Fruit fly (Drosophila melanogaster): ENCODE measurements around the gene CG31709.

CG31709 gene

dm6 chr2L:9585942-9586341, 6.5 kb upstream of the CG31709 start (continued):
- TF ChIP-seq salm (tag; optimal IDR thresholded peaks at IDR 0.05) (no peak), Abd-B (GFP tag; optimal IDR thresholded peaks at IDR 0.05) (no peak), dimm (GFP tag; IDR thresholded peaks at IDR 0.05) (no peak), chn (GFP tag; optimal IDR thresholded peaks at IDR 0.05) (no peak), CG2678 (tag; optimal IDR thresholded peaks at IDR 0.05) (no peak), croc (GFP tag; conservative IDR thresholded peaks at IDR 0.05) (no peak), Ets65A (GFP tag) (no peak), CG3065 (GFP tag; optimal IDR thresholded peaks at IDR 0.05) (no peak), bab2 (GFP tag; optimal IDR thresholded peaks at IDR 0.05) (no peak), Xrp1 (GFP tag; IDR thresholded peaks at IDR 0.05) (peak; percentile 73), CG6175 (GFP tag; IDR thresholded peaks at IDR 0.05) (no peak), D (optimal IDR thresholded peaks at IDR 0.05) (no peak), D (GFP tag; optimal IDR thresholded peaks at IDR 0.05) (peak; percentile 21), CG32772 (GFP tag; IDR thresholded peaks at IDR 0.05) (peak; percentile 32; the same call in 1 of the 2 replicates), gfzf (GFP tag; optimal IDR thresholded peaks at IDR 0.05) (no peak), CrebB (tag; optimal IDR thresholded peaks at IDR 0.05) (no peak), CoRest (tag; optimal IDR thresholded peaks at IDR 0.05) (peak; percentile 8), vvl (GFP tag; IDR thresholded peaks at IDR 0.05) (peak; percentile 74), stc (GFP tag; IDR thresholded peaks at IDR 0.05) (0 out of 2 replicates have a peak, but pooled peaks have one; percentile 13), CG13287 (GFP tag; IDR thresholded peaks at IDR 0.05; ENCODE audit: partially characterized antibody) (no peak), fd64A (GFP tag; optimal IDR thresholded peaks at IDR 0.05) (no peak), gt (GFP tag; IDR thresholded peaks at IDR 0.05) (no peak), CG43689 (GFP tag; IDR thresholded peaks at IDR 0.05) (no peak), h (optimal IDR thresholded peaks at IDR 0.05) (no peak), CG31441 (GFP tag; IDR thresholded peaks at IDR 0.05) (peak; percentile 62), grau (tag; optimal IDR thresholded peaks at IDR 0.05) (no peak), Sox100B (GFP tag; optimal IDR thresholded peaks at IDR 0.05) (peak; percentile 25), wdn (GFP tag; IDR thresholded peaks at IDR 0.05) (no peak), CG7786 (GFP tag; optimal IDR thresholded peaks at IDR 0.05) (no peak), dmrt11E (tag; optimal IDR thresholded peaks at IDR 0.05) (peak; percentile 67), wor (GFP tag; IDR thresholded peaks at IDR 0.05) (no peak), CG18262 (tag; optimal IDR thresholded peaks at IDR 0.05) (peak; percentile 79), unpg (GFP tag; optimal IDR thresholded peaks at IDR 0.05) (peak; percentile 12), CG10209 (GFP tag; optimal IDR thresholded peaks at IDR 0.05) (peak; percentile 15), CG18619 (GFP tag; optimal IDR thresholded peaks at IDR 0.05) (no peak), CG10267 (tag; optimal IDR thresholded peaks at IDR 0.05) (peak; percentile 59), CG6683 (GFP tag; optimal IDR thresholded peaks at IDR 0.05) (no peak), bsh (GFP tag; optimal IDR thresholded peaks at IDR 0.05) (peak in 1 of 2 experiments; percentile 53), prd (optimal IDR thresholded peaks at IDR 0.05) (no peak), prd (GFP tag; IDR thresholded peaks at IDR 0.05) (peak; percentile 60; the same call in 1 of the 3 replicates), zen (tag; optimal IDR thresholded peaks at IDR 0.05) (peak; percentile 50), gcm (GFP tag; optimal IDR thresholded peaks at IDR 0.05) (peak; percentile 51), CG18599 (GFP tag; optimal IDR thresholded peaks at IDR 0.05) (no peak), CG1233 (GFP tag; optimal IDR thresholded peaks at IDR 0.05) (no peak), CG33557 (GFP tag; optimal IDR thresholded peaks at IDR 0.05) (peak; percentile 2), fd96Cb (tag; optimal IDR thresholded peaks at IDR 0.05) (peak; percentile 39), CG9817 (tag; optimal IDR thresholded peaks at IDR 0.05) (no peak), trh (GFP tag; optimal IDR thresholded peaks at IDR 0.05) (no peak)

Measured in whole organism, embryonic.